Worm (Caenorhabditis elegans) whole organism, L4 larva: ENCODE results near the gene sdz-11.
A peak's percentile ranks its signal among the peaks of the same experiment; 100 is the strongest.

Experiments used
- D1046.2 ChIP-seq: fragments of 200-800 bp; sonication (Bioruptor generic); IDR thresholded peaks from 2 replicates; pipeline ENCODE4 v1.3.6; 2022; ENCODE audit warnings: missing genetic modification characterization, missing compliant biosample characterization
- F10B5.3 ChIP-seq: sonication (generic microtip); optimal IDR thresholded peaks from 2 replicates; lab custom pipeline; 2016; ENCODE audit warnings: mild to moderate bottlenecking, missing genetic modification characterization, missing compliant biosample characterization
- F44E2.7 ChIP-seq: fragments of 200-800 bp; sonication (Bioruptor generic); IDR thresholded peaks from 2 replicates; pipeline ENCODE4 v2.1.2; 2022; ENCODE audit warnings: missing genetic modification characterization, missing compliant biosample characterization
- Y105C5A.15 ChIP-seq: fragments of 200-800 bp; sonication (Bioruptor generic); IDR thresholded peaks from 2 replicates; pipeline ENCODE4 v1.3.6; 2022; ENCODE audit warnings: missing genetic modification characterization, missing compliant biosample characterization
- ceh-28 ChIP-seq: fragments of 150-350 bp; optimal IDR thresholded peaks from 2 replicates; lab custom pipeline; 2014; ENCODE audit warnings: missing biosample characterization, missing genetic modification reagents, missing genetic modification characterization
- ceh-32 ChIP-seq: sonication (generic microtip); optimal IDR thresholded peaks from 2 replicates; lab custom pipeline; 2016; ENCODE audit warnings: mild to moderate bottlenecking, missing genetic modification characterization, missing compliant biosample characterization; ENCODE audit not compliant: poor library complexity
- ceh-44 ChIP-seq: fragments of 200-800 bp; sonication (Bioruptor generic); IDR thresholded peaks from 2 replicates; pipeline ENCODE4 v1.3.6; 2022; ENCODE audit warnings: missing genetic modification reagents, missing genetic modification characterization, missing compliant biosample characterization
- daf-16 ChIP-seq, 3 experiments: sonication (generic microtip); optimal IDR thresholded peaks; 2 replicates each; lab custom pipeline; 2016 to 2017; ENCODE audit warnings: missing genetic modification characterization in 3 of 3, missing genetic modification reagents in 3 of 3, mild to moderate bottlenecking in 2 of 3, missing compliant biosample characterization in 2 of 3, missing biosample characterization in 1 of 3, moderate library complexity in 1 of 3
- dmd-6 ChIP-seq: fragments of 200-800 bp; sonication (Bioruptor generic); IDR thresholded peaks from 2 replicates; pipeline ENCODE4 v1.3.6; 2022; ENCODE audit warnings: missing genetic modification reagents, missing genetic modification characterization, missing compliant biosample characterization
- dmd-9 ChIP-seq: fragments of 200-800 bp; sonication (Bioruptor generic); IDR thresholded peaks from 2 replicates; pipeline ENCODE4 v1.3.6; 2022; ENCODE audit warnings: missing genetic modification reagents, missing genetic modification characterization, missing compliant biosample characterization
- duxl-1 ChIP-seq: sonication (generic microtip); optimal IDR thresholded peaks from 2 replicates; lab custom pipeline; 2016; ENCODE audit warnings: mild to moderate bottlenecking, missing genetic modification characterization, moderate library complexity, missing compliant biosample characterization; ENCODE audit not compliant: poor library complexity
- egl-27 ChIP-seq: sonication (generic microtip); optimal IDR thresholded peaks from 3 replicates; lab custom pipeline; 2017; ENCODE audit warnings: missing biosample characterization, missing genetic modification reagents, missing genetic modification characterization
- egl-43 ChIP-seq: fragments of 200-800 bp; sonication (Bioruptor generic); IDR thresholded peaks from 2 replicates; pipeline ENCODE4 v1.3.6; 2022; ENCODE audit warnings: missing genetic modification reagents, missing genetic modification characterization, missing compliant biosample characterization
- hlh-11 ChIP-seq: fragments of 200-800 bp; sonication (Bioruptor generic); optimal IDR thresholded peaks from 2 replicates; lab custom pipeline; 2018; ENCODE audit warnings: mild to moderate bottlenecking, missing genetic modification characterization, missing compliant biosample characterization
- hmg-1.1 ChIP-seq: fragments of 200-800 bp; sonication (Bioruptor generic); IDR thresholded peaks from 2 replicates; pipeline ENCODE4 v1.3.6; 2022; ENCODE audit warnings: missing genetic modification reagents, missing genetic modification characterization, missing compliant biosample characterization
- lim-7 ChIP-seq: fragments of 200-800 bp; sonication (Bioruptor generic); IDR thresholded peaks from 2 replicates; pipeline ENCODE4 v1.3.6; 2022; ENCODE audit warnings: missing genetic modification characterization, missing compliant biosample characterization
- lin-29 ChIP-seq: fragments of 200-800 bp; sonication (Bioruptor generic); IDR thresholded peaks from 2 replicates; pipeline ENCODE4 v1.3.6; 2022; ENCODE audit warnings: missing genetic modification reagents, missing genetic modification characterization, missing compliant biosample characterization
- lir-3 ChIP-seq: sonication (generic microtip); optimal IDR thresholded peaks from 2 replicates; lab custom pipeline; 2016; ENCODE audit warnings: mild to moderate bottlenecking, missing genetic modification characterization, missing compliant biosample characterization
- mdl-1 ChIP-seq, 2 experiments: fragments of 150-350 bp in 1 of 2; sonication (generic microtip) in 1 of 2; optimal IDR thresholded peaks; 2 replicates each; lab custom pipeline; 2014 to 2017; ENCODE audit warnings: missing biosample characterization in 2 of 2, missing genetic modification characterization in 2 of 2
- mxl-2 ChIP-seq: fragments of 200-800 bp; sonication (Bioruptor generic); conservative IDR thresholded peaks from 2 replicates; pipeline ENCODE4 v1.3.6; 2022; ENCODE audit warnings: missing genetic modification reagents, missing genetic modification characterization, missing compliant biosample characterization
- mxl-3 ChIP-seq: fragments of 200-800 bp; sonication (Bioruptor generic); optimal IDR thresholded peaks from 2 replicates; lab custom pipeline; 2018; ENCODE audit warnings: mild to moderate bottlenecking, missing genetic modification characterization, missing compliant biosample characterization
- nhr-102 ChIP-seq: sonication (generic microtip); optimal IDR thresholded peaks from 2 replicates; lab custom pipeline; 2016; ENCODE audit warnings: mild to moderate bottlenecking, missing genetic modification characterization, moderate library complexity, missing compliant biosample characterization
- nhr-11 ChIP-seq: fragments of 150-350 bp; optimal IDR thresholded peaks from 2 replicates; lab custom pipeline; 2014; ENCODE audit warnings: missing biosample characterization, missing genetic modification characterization
- nhr-25 ChIP-seq: sonication (generic microtip); optimal IDR thresholded peaks from 2 replicates; lab custom pipeline; 2017; ENCODE audit warnings: missing genetic modification characterization, mild to moderate bottlenecking, missing compliant biosample characterization, antibody characterized with exemption, moderate library complexity, borderline replicate concordance; ENCODE audit not compliant: insufficient read depth
- nhr-28 ChIP-seq: fragments of 150-350 bp; optimal IDR thresholded peaks from 2 replicates; lab custom pipeline; 2014; ENCODE audit warnings: missing biosample characterization, missing genetic modification characterization
- nhr-42 ChIP-seq: fragments of 200-800 bp; sonication (Bioruptor generic); IDR thresholded peaks from 2 replicates; pipeline ENCODE4 v1.3.6; 2022; ENCODE audit warnings: missing genetic modification characterization, missing compliant biosample characterization
- nhr-48 ChIP-seq: sonication (generic microtip); optimal IDR thresholded peaks from 2 replicates; lab custom pipeline; 2016; ENCODE audit warnings: mild to moderate bottlenecking, missing genetic modification characterization, missing compliant biosample characterization
- nhr-77 ChIP-seq: fragments of 150-350 bp; optimal IDR thresholded peaks from 2 replicates; lab custom pipeline; 2014; ENCODE audit warnings: missing biosample characterization, missing genetic modification characterization
- pha-4 ChIP-seq, 2 experiments: fragments of 150-350 bp in 1 of 2; fragments of 200-800 bp in 1 of 2; sonication (Bioruptor generic) in 1 of 2; IDR thresholded peaks in 1 of 2; optimal IDR thresholded peaks in 1 of 2; 2 replicates each; pipeline versions ENCODE4 v1.3.6 to Lab custom; 2014 to 2022; ENCODE audit warnings: missing genetic modification characterization in 2 of 2, missing genetic modification reagents in 2 of 2, missing biosample characterization in 1 of 2, missing compliant biosample characterization in 1 of 2
- pqm-1 ChIP-seq: sonication (generic microtip); optimal IDR thresholded peaks from 2 replicates; lab custom pipeline; 2017; ENCODE audit warnings: missing biosample characterization, missing genetic modification characterization
- set-16 ChIP-seq: fragments of 200-800 bp; sonication (Bioruptor generic); IDR thresholded peaks from 2 replicates; pipeline ENCODE4 v1.3.6; 2022; ENCODE audit warnings: missing genetic modification reagents, missing genetic modification characterization, missing compliant biosample characterization
- unc-130 ChIP-seq: sonication (generic microtip); optimal IDR thresholded peaks from 2 replicates; lab custom pipeline; 2016; ENCODE audit warnings: missing genetic modification reagents, missing genetic modification characterization, missing compliant biosample characterization
- unc-62 ChIP-seq, 3 experiments: fragments of 150-350 bp in 1 of 3; sonication (generic microtip); optimal IDR thresholded peaks in 2 of 3; peaks in 1 of 3; 1 replicate in 1 of 3; 2 replicates in 2 of 3; lab custom pipeline; 2014 to 2017; ENCODE audit warnings: missing biosample characterization in 3 of 3, missing genetic modification characterization in 3 of 3, missing genetic modification reagents in 3 of 3, missing genotype in 1 of 3
- zip-11 ChIP-seq: fragments of 200-800 bp; sonication (Bioruptor generic); IDR thresholded peaks from 2 replicates; pipeline ENCODE4 v1.3.6; 2022; ENCODE audit warnings: missing genetic modification characterization, missing compliant biosample characterization
- zip-2 ChIP-seq: fragments of 150-350 bp; optimal IDR thresholded peaks from 2 replicates; lab custom pipeline; 2014; ENCODE audit warnings: missing biosample characterization, missing genetic modification characterization
- ztf-7 ChIP-seq: fragments of 150-350 bp; optimal IDR thresholded peaks from 2 replicates; lab custom pipeline; 2014; ENCODE audit warnings: missing biosample characterization, missing genetic modification characterization

The sdz-11 gene

DNA sequence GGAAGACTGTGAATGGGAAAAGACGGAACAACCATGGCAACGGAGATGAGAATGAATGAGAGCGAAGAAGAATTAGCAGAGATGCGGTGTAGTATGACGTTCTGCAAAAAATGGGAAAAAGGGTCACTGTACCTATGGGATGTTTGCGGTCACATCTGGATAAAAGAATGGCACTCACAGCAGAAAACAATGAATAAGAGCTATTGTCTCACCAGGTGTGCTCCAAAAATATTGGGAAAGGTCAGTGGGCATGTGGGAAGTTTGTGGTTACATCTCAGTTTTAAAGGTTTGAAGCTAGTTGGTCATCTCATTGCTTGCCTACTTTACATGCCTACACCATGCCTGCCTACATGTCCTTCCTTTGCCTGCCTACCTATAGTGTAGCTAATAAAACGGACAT lies 1.4 kb downstream of the sdz-11 start, which contains the start of gene fbxb-91:
TSS of gene fbxb-91 (minus strand) at position 101 of the 400 bp plus-strand sequence.
- TF ChIP-seq nhr-11 (tag; lab: Kevin White, UChicago) (no peak), nhr-48 (no peak), lim-7 (no peak), zip-11 (GFP tag; lab: Robert Waterston, UW) (no peak), egl-43 (GFP tag; lab: Robert Waterston, UW) (no peak), zip-2 (tag; lab: Kevin White, UChicago) (no peak), F44E2.7 (no peak), ztf-7 (tag; lab: Kevin White, UChicago) (no peak)

ce11 chrII:3748719-3749118 lies 3.4 kb downstream of the sdz-11 start, which contains the start of gene fbxb-90:
Gene fbxb-90 (minus strand): TSS chrII:3748819.
- TF ChIP-seq set-16 (GFP tag; lab: Robert Waterston, UW) (no peak), unc-62 (GFP tag; optimal IDR thresholded peaks at IDR 0.05 in 1 of 2; lab: Kevin White, UChicago) (peak in 1 of 2 experiments; percentile 11), unc-62 (tag; optimal IDR thresholded peaks at IDR 0.05; lab: Kevin White, UChicago) (no peak), lin-29 (no peak)

ce11 chrII:3747405-3747804 lies 4.7 kb downstream of the sdz-11 start, which contains the start of gene fbxb-92:
Gene fbxb-92 (minus strand): TSS chrII:3747505.
- no peak for TF ChIP-seq nhr-102 (tag; lab: Kevin White, UChicago)
- TF ChIP-seq set-16 (GFP tag; lab: Robert Waterston, UW), result no peak
- TF ChIP-seq, all 104 proteins: peak for 0

DNA sequence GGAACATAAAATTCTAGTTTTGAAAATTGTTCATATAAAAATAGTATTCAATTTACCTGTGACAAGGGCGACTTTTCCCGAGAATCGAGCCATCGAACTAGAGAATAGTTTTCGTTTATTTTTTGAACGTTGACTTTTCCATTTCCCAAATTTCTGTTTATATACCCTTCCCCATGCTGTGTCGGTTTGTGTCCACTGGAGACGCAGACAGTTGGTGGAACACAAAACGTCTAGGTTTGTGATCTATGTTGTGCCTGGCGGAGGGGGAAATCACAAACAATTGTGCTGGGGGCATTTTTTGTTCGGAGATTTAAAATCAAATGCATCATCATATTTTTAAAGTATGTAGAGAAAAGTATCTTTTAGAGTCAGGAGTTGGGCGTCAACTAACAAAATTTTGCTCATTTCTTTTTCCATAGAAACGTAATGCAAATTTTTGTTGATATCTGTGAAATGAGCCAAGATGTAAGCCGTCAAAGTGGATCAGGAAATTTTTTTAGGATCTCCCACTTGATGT lies 8.3 kb downstream of the sdz-11 start, which contains the start of gene nta-1:
TSS of gene nta-1 (minus strand) at position 131 of the 517 bp plus-strand sequence.
- TF ChIP-seq egl-43 (GFP tag; lab: Robert Waterston, UW) (no peak), lir-3 (tag; lab: Kevin White, UChicago) (no peak), dmd-9 (GFP tag; lab: Robert Waterston, UW) (no peak), nhr-25 (tag; lab: Kevin White, UChicago) (no peak), egl-27 (tag; lab: Kevin White, UChicago) (no peak), ceh-44 (GFP tag; lab: Robert Waterston, UW) (no peak), ceh-28 (tag; lab: Kevin White, UChicago) (no peak), daf-16 (GFP tag; optimal IDR thresholded peaks at IDR 0.05; lab: Kevin White, UChicago) (no peak), daf-16 (tag; optimal IDR thresholded peaks at IDR 0.05; lab: Kevin White, UChicago) (peak; percentile 64), mdl-1 (tag; optimal IDR thresholded peaks at IDR 0.05; lab: Kevin White, UChicago) (peak in 1 of 2 experiments; percentile 22), nhr-102 (tag; lab: Kevin White, UChicago) (peak; percentile 74), D1046.2 (GFP tag; lab: Robert Waterston, UW) (no peak), mxl-3 (GFP tag; lab: Kevin White, UChicago) (no peak), nhr-42 (GFP tag; lab: Robert Waterston, UW) (no peak), F10B5.3 (tag; lab: Kevin White, UChicago) (no peak), dmd-6 (GFP tag; lab: Robert Waterston, UW) (peak; percentile 58), duxl-1 (tag; lab: Kevin White, UChicago) (peak; percentile 76), Y105C5A.15 (GFP tag; lab: Robert Waterston, UW) (no peak), nhr-77 (tag; lab: Kevin White, UChicago) (peak; percentile 13), nhr-28 (tag; lab: Kevin White, UChicago) (peak; percentile 91), mxl-2 (GFP tag; lab: Robert Waterston, UW) (no peak), unc-130 (GFP tag; lab: Kevin White, UChicago) (no peak), unc-62 (GFP tag; optimal IDR thresholded peaks at IDR 0.05 in 1 of 2; lab: Kevin White, UChicago) (peak in 1 of 2 experiments; percentile 97), unc-62 (tag; optimal IDR thresholded peaks at IDR 0.05; lab: Kevin White, UChicago) (no peak), pha-4 (GFP tag; IDR thresholded peaks at IDR 0.05; lab: Robert Waterston, UW) (no peak), pha-4 (tag; optimal IDR thresholded peaks at IDR 0.05; lab: Kevin White, UChicago) (no peak), ceh-32 (tag; lab: Kevin White, UChicago) (no peak), hmg-1.1 (GFP tag; lab: Robert Waterston, UW) (0 out of 2 replicates have a peak, but pooled peaks have one; percentile 36), pqm-1 (tag; lab: Kevin White, UChicago) (peak; percentile 50), hlh-11 (tag; lab: Kevin White, UChicago) (peak; percentile 51)
